Worm (Caenorhabditis elegans) whole organism, L1 larva: ENCODE measurements around the gene C07E3.3.
A peak's percentile ranks its signal among the peaks of the same experiment; 100 is the strongest.

ENCODE experiments used
- C04F5.9 ChIP-seq: sonication (generic microtip); optimal IDR thresholded peaks from 2 replicates; lab custom pipeline; 2016; ENCODE audit warnings: missing genetic modification characterization, missing compliant biosample characterization
- C16A3.4 ChIP-seq: fragments of 150-350 bp; optimal IDR thresholded peaks from 2 replicates; lab custom pipeline; 2014; ENCODE audit warnings: missing biosample characterization, missing genetic modification characterization
- F16B12.6 ChIP-seq: fragments of 150-350 bp; optimal IDR thresholded peaks from 2 replicates; lab custom pipeline; 2014; ENCODE audit warnings: missing biosample characterization, missing genetic modification characterization
- aly-2 ChIP-seq: fragments of 150-350 bp; optimal IDR thresholded peaks from 2 replicates; lab custom pipeline; 2014; ENCODE audit warnings: missing biosample characterization, missing genetic modification characterization
- blmp-1 ChIP-seq: fragments of 150-350 bp; optimal IDR thresholded peaks from 2 replicates; lab custom pipeline; 2014; ENCODE audit warnings: missing biosample characterization, missing genetic modification characterization
- ceh-8 ChIP-seq: fragments of 200-800 bp; sonication (Bioruptor generic); optimal IDR thresholded peaks from 2 replicates; lab custom pipeline; 2018; ENCODE audit warnings: mild to moderate bottlenecking, missing genetic modification characterization, moderate library complexity, missing compliant biosample characterization
- ceh-82 ChIP-seq, 3 experiments: fragments of 150-350 bp in 1 of 3; sonication (generic microtip) in 2 of 3; optimal IDR thresholded peaks; 2 replicates each; lab custom pipeline; 2014 to 2017; ENCODE audit warnings: missing biosample characterization in 3 of 3, missing genetic modification characterization in 3 of 3
- ceh-90 ChIP-seq: sonication (generic microtip); optimal IDR thresholded peaks from 2 replicates; lab custom pipeline; 2016; ENCODE audit warnings: missing genetic modification characterization, missing compliant biosample characterization
- ces-1 ChIP-seq: fragments of 150-350 bp; optimal IDR thresholded peaks from 2 replicates; lab custom pipeline; 2014; ENCODE audit warnings: missing biosample characterization, missing genetic modification reagents, missing genetic modification characterization
- dpl-1 ChIP-seq, 3 experiments: fragments of 150-350 bp in 2 of 3; sonication (generic microtip) in 1 of 3; optimal IDR thresholded peaks; 2 replicates each; lab custom pipeline; 2014 to 2017; ENCODE audit warnings: missing biosample characterization in 3 of 3, missing genetic modification characterization in 3 of 3, missing genetic modification reagents in 3 of 3
- dsc-1 ChIP-seq: sonication (generic microtip); optimal IDR thresholded peaks from 2 replicates; lab custom pipeline; 2016; ENCODE audit warnings: mild to moderate bottlenecking, missing genetic modification characterization, missing compliant biosample characterization
- efl-1 ChIP-seq, 4 experiments: fragments of 150-350 bp; optimal IDR thresholded peaks in 3 of 4; peaks in 1 of 4; 1 replicate in 1 of 4; 2 replicates in 3 of 4; lab custom pipeline; 2014; ENCODE audit warnings: missing biosample characterization in 2 of 4, missing genetic modification characterization in 2 of 4, missing genetic modification reagents in 2 of 4
- elt-3 ChIP-seq, 6 experiments: fragments of 150-350 bp in 1 of 6; sonication (generic microtip); optimal IDR thresholded peaks; 2 replicates each; lab custom pipeline; 2017 to 2018; ENCODE audit warnings: missing biosample characterization in 6 of 6, missing genetic modification characterization in 6 of 6, inconsistent platforms in 1 of 6
- fkh-8 ChIP-seq: sonication (generic microtip); optimal IDR thresholded peaks from 2 replicates; lab custom pipeline; 2016; ENCODE audit warnings: mild to moderate bottlenecking, missing genetic modification characterization, missing compliant biosample characterization
- fos-1 ChIP-seq: fragments of 150-350 bp; optimal IDR thresholded peaks from 2 replicates; lab custom pipeline; 2014; ENCODE audit warnings: missing biosample characterization, missing genetic modification characterization
- hlh-17 ChIP-seq: fragments of 200-800 bp; sonication (Bioruptor generic); optimal IDR thresholded peaks from 2 replicates; lab custom pipeline; 2018; ENCODE audit warnings: missing genetic modification characterization, mild to moderate bottlenecking, missing compliant biosample characterization, moderate library complexity, borderline replicate concordance
- lin-14 ChIP-seq: fragments of 200-800 bp; sonication (Bioruptor generic); optimal IDR thresholded peaks from 2 replicates; lab custom pipeline; 2018; ENCODE audit warnings: mild to moderate bottlenecking, missing genetic modification characterization, moderate library complexity, missing compliant biosample characterization
- lin-15B ChIP-seq: fragments of 150-350 bp; sonication (generic microtip); optimal IDR thresholded peaks from 3 replicates; lab custom pipeline; 2014; ENCODE audit warnings: missing biosample characterization, missing genetic modification characterization
- mab-9 ChIP-seq: fragments of 200-800 bp; sonication (Bioruptor generic); IDR thresholded peaks from 2 replicates; pipeline ENCODE4 v1.3.6; 2022; ENCODE audit warnings: missing genetic modification reagents, missing genetic modification characterization, missing compliant biosample characterization
- mef-2 ChIP-seq: fragments of 150-350 bp; optimal IDR thresholded peaks from 2 replicates; lab custom pipeline; 2014; ENCODE audit warnings: missing biosample characterization, missing genetic modification characterization
- nhr-12 ChIP-seq: sonication (generic microtip); optimal IDR thresholded peaks from 2 replicates; lab custom pipeline; 2017; ENCODE audit warnings: missing biosample characterization, missing genetic modification characterization
- nhr-19 ChIP-seq: fragments of 200-800 bp; sonication (Bioruptor generic); conservative IDR thresholded peaks from 2 replicates; pipeline ENCODE4 v1.3.6; 2022; ENCODE audit warnings: missing genetic modification characterization, missing compliant biosample characterization
- nhr-47 ChIP-seq: sonication (generic microtip); optimal IDR thresholded peaks from 2 replicates; lab custom pipeline; 2016; ENCODE audit warnings: mild to moderate bottlenecking, missing genetic modification characterization, moderate library complexity, missing compliant biosample characterization
- nhr-76 ChIP-seq: sonication (generic microtip); optimal IDR thresholded peaks from 2 replicates; lab custom pipeline; 2017; ENCODE audit warnings: missing biosample characterization, missing genetic modification characterization
- nhr-77 ChIP-seq: fragments of 150-350 bp; optimal IDR thresholded peaks from 2 replicates; lab custom pipeline; 2014; ENCODE audit warnings: missing biosample characterization, missing genetic modification characterization
- nhr-85 ChIP-seq: sonication (generic microtip); peaks from one replicate; lab custom pipeline; 2016; ENCODE audit warnings: missing genetic modification characterization, inconsistent platforms, missing compliant biosample characterization
- pag-3 ChIP-seq: sonication (generic microtip); optimal IDR thresholded peaks from 2 replicates; lab custom pipeline; 2017; ENCODE audit warnings: missing genetic modification characterization, mild to moderate bottlenecking, missing compliant biosample characterization, antibody characterized with exemption, borderline replicate concordance; ENCODE audit not compliant: insufficient read depth
- pax-3 ChIP-seq: fragments of 200-800 bp; sonication (Bioruptor generic); optimal IDR thresholded peaks from 2 replicates; lab custom pipeline; 2018; ENCODE audit warnings: mild to moderate bottlenecking, missing genetic modification characterization, moderate library complexity, missing compliant biosample characterization
- snpc-4 ChIP-seq: fragments of 150-350 bp; optimal IDR thresholded peaks from 2 replicates; lab custom pipeline; 2014; ENCODE audit warnings: missing biosample characterization, missing genetic modification characterization
- snu-23 ChIP-seq: sonication (generic microtip); optimal IDR thresholded peaks from 2 replicates; lab custom pipeline; 2016; ENCODE audit warnings: missing genetic modification characterization, missing compliant biosample characterization
- sup-37 ChIP-seq: fragments of 200-800 bp; sonication (Bioruptor generic); optimal IDR thresholded peaks from 2 replicates; lab custom pipeline; 2018; ENCODE audit warnings: mild to moderate bottlenecking, missing genetic modification characterization, missing compliant biosample characterization
- swsn-7 ChIP-seq: sonication (generic microtip); optimal IDR thresholded peaks from 2 replicates; lab custom pipeline; 2016; ENCODE audit warnings: missing genetic modification characterization, missing compliant biosample characterization
- tbx-2 ChIP-seq: sonication (generic microtip); optimal IDR thresholded peaks from 2 replicates; lab custom pipeline; 2016; ENCODE audit warnings: missing genetic modification characterization, missing compliant biosample characterization
- tlp-1 ChIP-seq: fragments of 150-350 bp; optimal IDR thresholded peaks from 2 replicates; lab custom pipeline; 2014; ENCODE audit warnings: missing biosample characterization, missing genetic modification characterization
- unc-130 ChIP-seq: fragments of 150-350 bp; optimal IDR thresholded peaks from 2 replicates; lab custom pipeline; 2017; ENCODE audit warnings: missing biosample characterization, missing genetic modification characterization, inconsistent platforms
- unc-30 ChIP-seq: sonication (generic microtip); optimal IDR thresholded peaks from 2 replicates; lab custom pipeline; 2017; ENCODE audit warnings: missing biosample characterization, missing genetic modification characterization
- unc-98 ChIP-seq: fragments of 200-800 bp; sonication (Bioruptor generic); IDR thresholded peaks from 2 replicates; pipeline ENCODE4 v1.3.6; 2022; ENCODE audit warnings: missing genetic modification characterization, missing compliant biosample characterization
- vab-15 ChIP-seq: sonication (generic microtip); optimal IDR thresholded peaks from 2 replicates; lab custom pipeline; 2017; ENCODE audit warnings: missing genotype, mild to moderate bottlenecking, missing genetic modification characterization, missing compliant biosample characterization
- xbp-1 ChIP-seq: sonication (generic microtip); optimal IDR thresholded peaks from 2 replicates; lab custom pipeline; 2016; ENCODE audit warnings: missing genetic modification characterization, missing compliant biosample characterization
- zip-4 ChIP-seq: fragments of 200-800 bp; sonication (Bioruptor generic); optimal IDR thresholded peaks from 2 replicates; lab custom pipeline; 2018; ENCODE audit warnings: mild to moderate bottlenecking, missing genetic modification characterization, moderate library complexity, missing compliant biosample characterization
- ztf-11 ChIP-seq, 2 experiments: sonication (generic microtip); optimal IDR thresholded peaks; 2 replicates each; lab custom pipeline; 2016 to 2017; ENCODE audit warnings: missing genetic modification characterization in 2 of 2, missing biosample characterization in 1 of 2, missing compliant biosample characterization in 1 of 2
- ztf-4 ChIP-seq: fragments of 150-350 bp; optimal IDR thresholded peaks from 2 replicates; lab custom pipeline; 2014; ENCODE audit warnings: missing biosample characterization, missing genetic modification characterization

The C07E3.3 gene

DNA sequence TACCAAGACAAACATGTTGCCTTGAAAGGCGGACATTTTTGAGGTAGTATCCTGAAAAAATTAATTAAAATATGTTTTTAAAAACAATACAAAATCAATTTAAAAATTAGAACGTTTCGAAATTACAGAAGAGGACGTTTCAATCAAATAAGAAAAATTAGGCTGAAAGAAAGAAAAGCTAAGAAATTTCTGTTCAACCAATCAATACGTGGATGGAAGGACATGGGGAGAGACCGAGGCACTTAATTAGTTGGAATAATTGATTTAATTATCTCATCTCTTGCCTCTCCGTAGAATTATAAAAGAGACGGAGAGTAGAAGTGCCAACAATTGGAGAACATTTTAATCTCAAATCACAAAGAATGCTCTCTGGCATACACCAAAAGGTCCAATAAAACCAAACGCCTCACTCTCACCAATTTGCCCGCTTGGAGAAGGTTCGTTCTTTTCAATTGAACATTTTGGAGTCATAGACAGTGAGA, 12.3 kb upstream of the C07E3.3 start, which contains the start of gene ceh-58:
ceh-58 (minus strand) TSS at position 51 of the 482 bp plus-strand sequence.
- TF ChIP-seq nhr-12 (tag; lab: Kevin White, UChicago) = no peak
- peak; percentile 33 for TF ChIP-seq lin-14 (GFP tag; lab: Kevin White, UChicago)
- peak; percentile 22 for TF ChIP-seq ceh-8 (GFP tag; lab: Kevin White, UChicago)
- peak; percentile 61 for TF ChIP-seq nhr-85
- peak; percentile 36 for TF ChIP-seq blmp-1 (tag; lab: Kevin White, UChicago)

DNA sequence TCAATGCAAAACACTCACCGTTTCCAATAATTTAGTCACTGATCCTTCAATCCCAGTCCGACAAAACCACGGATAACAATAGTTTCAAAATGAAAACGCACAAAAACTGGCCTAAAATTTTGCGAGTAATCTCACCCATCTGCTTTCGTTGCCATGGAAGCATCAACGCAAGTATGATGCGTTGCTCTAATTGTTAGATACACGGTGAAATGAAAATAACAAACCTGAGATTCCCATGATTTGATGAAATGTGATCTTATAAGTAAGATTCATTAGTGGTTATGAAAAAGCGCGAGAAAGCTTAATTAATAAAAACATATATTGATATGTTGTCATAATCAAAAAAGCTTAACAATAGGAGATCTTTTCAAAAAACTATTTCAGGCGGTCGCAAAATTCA, 9.9 kb upstream of the C07E3.3 start, which contains the start of gene ceh-57:
ceh-57 (minus strand) TSS at position 95 of the 400 bp plus-strand sequence.
- no peak for TF ChIP-seq mef-2 (tag; lab: Kevin White, UChicago)
- TF ChIP-seq tbx-2 = no peak
- no peak for TF ChIP-seq lin-15B (tag; lab: Kevin White, UChicago)
- no peak for TF ChIP-seq xbp-1 (tag; lab: Kevin White, UChicago)
- peak; percentile 53 for TF ChIP-seq fkh-8
- no peak for TF ChIP-seq aly-2
- TF ChIP-seq unc-30 (tag; lab: Kevin White, UChicago) = no peak
- TF ChIP-seq nhr-19 (GFP tag; lab: Robert Waterston, UW) = no peak
- peak; percentile 5 for TF ChIP-seq nhr-47 (tag; lab: Kevin White, UChicago)
- peak; percentile 64 for TF ChIP-seq dsc-1 (tag; lab: Kevin White, UChicago)
- no peak for TF ChIP-seq pax-3 (tag; lab: Kevin White, UChicago)
- no peak for TF ChIP-seq sup-37
- no peak for TF ChIP-seq ceh-90
- no peak for TF ChIP-seq C04F5.9 (tag; lab: Kevin White, UChicago)
- TF ChIP-seq lin-14 (GFP tag; lab: Kevin White, UChicago) = no peak
- TF ChIP-seq nhr-12 (tag; lab: Kevin White, UChicago) = no peak
- TF ChIP-seq efl-1 (optimal IDR thresholded peaks at IDR 0.05; lab: Kevin White, UChicago) = no peak
- no peak for TF ChIP-seq efl-1 (GFP tag; optimal IDR thresholded peaks at IDR 0.05 in 1 of 2; lab: Kevin White, UChicago)
- TF ChIP-seq zip-4 (GFP tag; lab: Kevin White, UChicago) = no peak
- no peak for TF ChIP-seq mab-9 (GFP tag; lab: Robert Waterston, UW)

DNA sequence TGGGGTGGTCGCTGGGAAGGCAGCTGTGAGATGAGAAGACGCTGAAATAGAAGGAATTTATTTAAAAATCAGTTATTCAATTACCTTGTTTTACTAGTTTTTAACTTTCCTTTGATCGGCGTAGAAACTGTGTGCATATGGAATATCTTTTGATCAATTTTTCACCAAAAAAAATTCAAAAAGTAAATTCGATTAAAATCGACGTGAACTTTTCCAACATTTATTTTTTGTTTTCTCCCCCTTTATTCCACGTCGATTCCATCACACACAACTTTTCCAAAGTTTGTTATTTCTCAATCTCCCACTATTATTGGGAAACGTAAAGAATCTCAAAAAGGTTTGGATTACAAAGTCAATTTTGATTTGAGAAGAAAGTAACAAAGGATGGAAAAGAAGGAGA, 3.2 kb upstream of the C07E3.3 start, which contains the start of gene C07E3.4:
C07E3.4 (plus strand) TSS at position 301 of the 400 bp plus-strand sequence.
- TF ChIP-seq tlp-1 = no peak
- TF ChIP-seq unc-130 (tag; lab: Kevin White, UChicago) = no peak
- TF ChIP-seq dsc-1 (tag; lab: Kevin White, UChicago) = no peak
- TF ChIP-seq aly-2 = no peak
- TF ChIP-seq F16B12.6 (tag; lab: Kevin White, UChicago) = no peak
- TF ChIP-seq, all 84 proteins: peak for 0

DNA sequence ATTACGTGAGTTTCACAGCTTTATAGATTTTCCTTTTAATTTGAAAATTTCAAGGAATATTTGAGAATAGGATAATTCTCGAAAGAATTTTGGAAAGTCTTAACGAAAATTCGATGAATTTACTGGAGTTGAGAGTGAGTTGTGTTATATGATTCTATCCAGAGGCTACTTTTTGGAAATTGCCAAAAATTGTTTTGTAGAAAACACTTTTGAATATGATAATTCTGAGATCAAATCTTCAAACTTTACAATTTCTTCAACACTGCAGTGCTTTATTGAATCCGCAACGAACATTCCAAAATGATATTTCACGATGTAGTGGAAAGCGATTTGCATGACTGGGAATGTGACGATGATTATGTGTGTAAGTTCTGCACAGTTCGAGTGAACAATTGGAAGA, 5.4 kb downstream of the C07E3.3 start, which contains the start of gene C07E3.8:
C07E3.8 (plus strand) TSS at position 301 of the 400 bp plus-strand sequence.
- no peak for TF ChIP-seq nhr-19 (GFP tag; lab: Robert Waterston, UW)
- TF ChIP-seq mef-2 (tag; lab: Kevin White, UChicago) = no peak
- no peak for TF ChIP-seq tlp-1
- TF ChIP-seq nhr-76 (tag; lab: Kevin White, UChicago) = no peak
- TF ChIP-seq unc-98 (GFP tag; lab: Robert Waterston, UW) = no peak
- TF ChIP-seq nhr-77 (tag; lab: Kevin White, UChicago) = no peak
- no peak for TF ChIP-seq swsn-7 (tag; lab: Kevin White, UChicago)
- no peak for TF ChIP-seq F16B12.6 (tag; lab: Kevin White, UChicago)
- no peak for TF ChIP-seq hlh-17 (GFP tag; lab: Kevin White, UChicago)
- TF ChIP-seq, all 84 proteins: peak for 0

DNA sequence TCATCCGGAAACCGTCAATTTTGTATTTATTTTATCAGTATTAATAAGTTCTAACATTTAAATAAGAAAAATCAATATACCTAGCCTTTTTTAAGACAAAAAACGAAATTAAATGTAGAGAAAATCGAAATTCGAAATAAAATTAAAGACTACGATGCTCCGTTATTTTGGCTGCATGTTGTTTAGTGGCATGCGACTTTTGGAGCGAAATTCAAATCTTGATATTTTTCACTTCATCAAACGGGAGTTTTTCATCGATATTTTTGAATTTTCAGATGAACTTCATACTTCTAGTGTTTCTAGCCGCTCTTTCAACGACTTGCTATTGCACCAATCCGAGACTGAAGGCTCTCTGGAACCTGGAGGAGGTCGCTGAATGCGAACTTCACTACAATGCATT, 6.8 kb downstream of the C07E3.3 start, which contains the start of gene C07E3.9:
C07E3.9 (plus strand) TSS at position 270 of the 400 bp plus-strand sequence.
- TF ChIP-seq hlh-17 (GFP tag; lab: Kevin White, UChicago) (no peak), ztf-4 (tag; lab: Kevin White, UChicago) (no peak), xbp-1 (tag; lab: Kevin White, UChicago) (peak; percentile 28), lin-15B (tag; lab: Kevin White, UChicago) (peak; percentile 41), F16B12.6 (tag; lab: Kevin White, UChicago) (peak; percentile 33), blmp-1 (tag; lab: Kevin White, UChicago) (peak; percentile 18), dpl-1 (GFP tag; optimal IDR thresholded peaks at IDR 0.05; lab: Kevin White, UChicago) (peak; percentile 90 to 96 (median 93)), snpc-4 (no peak), ceh-82 (tag; optimal IDR thresholded peaks at IDR 0.05; lab: Kevin White, UChicago) (peak in 2 of 3 experiments; percentile 23 to 24), pag-3 (no peak), snu-23 (GFP tag; lab: Kevin White, UChicago) (peak; percentile 50), ces-1 (GFP tag; lab: Kevin White, UChicago) (no peak), nhr-76 (tag; lab: Kevin White, UChicago) (no peak), aly-2 (no peak), fos-1 (tag; lab: Kevin White, UChicago) (peak; percentile 28), nhr-77 (tag; lab: Kevin White, UChicago) (no peak), vab-15 (tag; lab: Kevin White, UChicago) (no peak), elt-3 (tag; optimal IDR thresholded peaks at IDR 0.05; lab: Kevin White, UChicago) (peak in 1 of 6 experiments; percentile 21), C16A3.4 (tag; lab: Kevin White, UChicago) (peak; percentile 41), ztf-11 (tag; optimal IDR thresholded peaks at IDR 0.05; lab: Kevin White, UChicago) (no peak)
